Worm (Caenorhabditis elegans): ENCODE data around the gene T07F12.2.
A peak's percentile ranks its signal among the peaks of the same experiment; 100 is the strongest.

T07F12.2 gene

ce11 chrX:4893623-4894105, 3.6 kb downstream of the T07F12.2 start, which contains the start of gene T07F12.1:
Gene T07F12.1 (plus strand): TSS chrX:4894055.
- TF ChIP-seq ceh-9 (tag; optimal IDR thresholded peaks at IDR 0.05) (no peak), pha-4 (tag; optimal IDR thresholded peaks at IDR 0.05) (peak; percentile 33), ceh-28 (tag; optimal IDR thresholded peaks at IDR 0.05) (peak; percentile 33), fos-1 (tag; optimal IDR thresholded peaks at IDR 0.05) (no peak), nhr-23 (tag; optimal IDR thresholded peaks at IDR 0.05) (peak; percentile 43), elt-2 (tag; optimal IDR thresholded peaks at IDR 0.05) (peak; percentile 20), jun-1 (tag; optimal IDR thresholded peaks at IDR 0.05) (no peak), ztf-11 (tag; optimal IDR thresholded peaks at IDR 0.05) (no peak), nhr-43 (tag; optimal IDR thresholded peaks at IDR 0.05; ENCODE audit: poor library complexity, severe bottlenecking) (no peak), nhr-25 (tag; optimal IDR thresholded peaks at IDR 0.05) (peak; percentile 41), nhr-28 (tag; optimal IDR thresholded peaks at IDR 0.05) (no peak), egl-27 (tag; optimal IDR thresholded peaks at IDR 0.05) (no peak), mml-1 (tag; optimal IDR thresholded peaks at IDR 0.05) (no peak)

ce11 chrX:4895223-4895622, 5.2 kb downstream of the T07F12.2 start:
- no peak for TF ChIP-seq ama-1 (optimal IDR thresholded peaks at IDR 0.05)
- no peak for TF ChIP-seq lsy-12 (tag; optimal IDR thresholded peaks at IDR 0.05)
- no peak for TF ChIP-seq nhr-67 (tag; optimal IDR thresholded peaks at IDR 0.05)
- TF ChIP-seq nhr-25 (tag; optimal IDR thresholded peaks at IDR 0.05): no peak
- no peak for TF ChIP-seq skn-1 (tag; optimal IDR thresholded peaks at IDR 0.05)
- no peak for TF ChIP-seq ceh-28 (tag; optimal IDR thresholded peaks at IDR 0.05)
- no peak for TF ChIP-seq nhr-23 (tag; optimal IDR thresholded peaks at IDR 0.05)
- no peak for TF ChIP-seq mml-1 (tag; optimal IDR thresholded peaks at IDR 0.05)
- no peak for TF ChIP-seq elt-1 (tag; optimal IDR thresholded peaks at IDR 0.05)
- no peak for TF ChIP-seq nhr-11 (tag; optimal IDR thresholded peaks at IDR 0.05)
- TF ChIP-seq egl-5 (tag; optimal IDR thresholded peaks at IDR 0.05): no peak
- TF ChIP-seq fkh-10 (GFP tag; optimal IDR thresholded peaks at IDR 0.05): no peak
- no peak for TF ChIP-seq ceh-9 (tag; optimal IDR thresholded peaks at IDR 0.05)
- no peak for TF ChIP-seq mdl-1 (tag; optimal IDR thresholded peaks at IDR 0.05)
- no peak for TF ChIP-seq ztf-11 (tag; optimal IDR thresholded peaks at IDR 0.05)
- no peak for TF ChIP-seq nhr-43 (tag; optimal IDR thresholded peaks at IDR 0.05; ENCODE audit: poor library complexity, severe bottlenecking)
- no peak for TF ChIP-seq R02D3.7 (tag; optimal IDR thresholded peaks at IDR 0.05)
- no peak for TF ChIP-seq hmg-11 (tag; optimal IDR thresholded peaks at IDR 0.05)
- no peak for TF ChIP-seq lin-15B (tag; optimal IDR thresholded peaks at IDR 0.05)

ce11 chrX:4899623-4900022, 9.6 kb downstream of the T07F12.2 start:
- TF ChIP-seq elt-2 (tag; optimal IDR thresholded peaks at IDR 0.05): peak; percentile 52
- peak; percentile 44 for TF ChIP-seq hmg-11 (tag; optimal IDR thresholded peaks at IDR 0.05)
- TF ChIP-seq pha-4 (tag; optimal IDR thresholded peaks at IDR 0.05): peak; percentile 54
- no peak for TF ChIP-seq ceh-82 (tag; optimal IDR thresholded peaks at IDR 0.05)
- peak; percentile 38 for TF ChIP-seq nfya-1 (tag; optimal IDR thresholded peaks at IDR 0.05; ENCODE audit: insufficient read depth)
- no peak for TF ChIP-seq ama-1 (optimal IDR thresholded peaks at IDR 0.05)

- no peak for TF ChIP-seq egl-27 (tag; optimal IDR thresholded peaks at IDR 0.05)
- no peak for TF ChIP-seq R02D3.7 (tag; optimal IDR thresholded peaks at IDR 0.05)
- no peak for TF ChIP-seq ceh-82 (tag; optimal IDR thresholded peaks at IDR 0.05)
- TF ChIP-seq pqm-1 (tag; optimal IDR thresholded peaks at IDR 0.05): no peak
- TF ChIP-seq lsy-12 (tag; optimal IDR thresholded peaks at IDR 0.05): no peak
- no peak for TF ChIP-seq ceh-16 (tag; optimal IDR thresholded peaks at IDR 0.05)
- no peak for TF ChIP-seq fkh-10 (GFP tag; optimal IDR thresholded peaks at IDR 0.05)
These were observed 10.6 kb downstream of the T07F12.2 start, which contains the start of gene T07F12.4 for ce11 chrX:4900685-4901084. Gene T07F12.4 (minus strand): TSS chrX:4900814.

- TF ChIP-seq nhr-77 (tag; optimal IDR thresholded peaks at IDR 0.05) (no peak), skn-1 (tag; optimal IDR thresholded peaks at IDR 0.05) (no peak), lsy-12 (tag; optimal IDR thresholded peaks at IDR 0.05) (no peak), ama-1 (optimal IDR thresholded peaks at IDR 0.05) (no peak), unc-62 (GFP tag; optimal IDR thresholded peaks at IDR 0.05) (no peak), fkh-10 (GFP tag; optimal IDR thresholded peaks at IDR 0.05) (peak; percentile 89), unc-39 (tag; optimal IDR thresholded peaks at IDR 0.05) (no peak)
These were observed 11.9 kb downstream of the T07F12.2 start for ce11 chrX:4901974-4902373.

- no peak for TF ChIP-seq nhr-76 (tag; optimal IDR thresholded peaks at IDR 0.05)
- no peak for TF ChIP-seq R02D3.7 (tag; optimal IDR thresholded peaks at IDR 0.05)
- TF ChIP-seq mdl-1 (tag; optimal IDR thresholded peaks at IDR 0.05): no peak
- no peak for TF ChIP-seq ceh-82 (tag; optimal IDR thresholded peaks at IDR 0.05)
- no peak for TF ChIP-seq tbx-2 (tag; optimal IDR thresholded peaks at IDR 0.05)
- TF ChIP-seq elt-3 (tag; optimal IDR thresholded peaks at IDR 0.05): no peak
These were observed 12.3 kb downstream of the T07F12.2 start for ce11 chrX:4902376-4902775.
